Fruit fly (Drosophila melanogaster) whole organism, embryonic: ENCODE data around the gene fred.
A peak's percentile ranks its signal among the peaks of the same experiment; 100 is the strongest.

Experiments
- Abd-B ChIP-seq: fragments of 200-800 bp; sonication (Bioruptor generic); optimal IDR thresholded peaks from 2 replicates; lab custom pipeline; 2018; ENCODE audit warnings: missing biosample characterization, mild to moderate bottlenecking, missing genetic modification characterization, moderate library complexity
- Aef1 ChIP-seq: fragments of 200-800 bp; sonication (Bioruptor generic); IDR thresholded peaks from 3 replicates; pipeline ENCODE4 v1.3.6; 2022; ENCODE audit warnings: missing biosample characterization, missing genetic modification characterization
- Atf6 ChIP-seq: fragments of 200-800 bp; sonication (Bioruptor generic); IDR thresholded peaks from 2 replicates; pipeline ENCODE4 v1.3.6; 2022; ENCODE audit warnings: missing biosample characterization, missing genetic modification characterization
- B-H2 ChIP-seq: fragments of 200-800 bp; sonication (Bioruptor generic); optimal IDR thresholded peaks from 2 replicates; lab custom pipeline; 2018; ENCODE audit warnings: missing biosample characterization, mild to moderate bottlenecking, missing genetic modification characterization
- CG10209 ChIP-seq: fragments of 200-800 bp; sonication (Bioruptor generic); optimal IDR thresholded peaks from 3 replicates; lab custom pipeline; 2017; ENCODE audit warnings: missing biosample characterization, mild to moderate bottlenecking, missing genetic modification characterization, missing genetic modification reagents
- CG10565 ChIP-seq: fragments of 200-800 bp; sonication (Bioruptor generic); optimal IDR thresholded peaks from 3 replicates; lab custom pipeline; 2016; ENCODE audit warnings: missing biosample characterization, mild to moderate bottlenecking, missing genetic modification characterization
- CG10654 ChIP-seq: fragments of 200-800 bp; sonication (Bioruptor generic); optimal IDR thresholded peaks from 2 replicates; lab custom pipeline; 2016; ENCODE audit warnings: missing biosample characterization, missing genetic modification characterization
- CG11456 ChIP-seq: fragments of 200-800 bp; sonication (Bioruptor generic); IDR thresholded peaks from 3 replicates; pipeline ENCODE4 v1.3.6; 2022; ENCODE audit warnings: missing biosample characterization, missing genetic modification characterization
- CG13123 ChIP-seq: fragments of 200-800 bp; sonication (Bioruptor generic); optimal IDR thresholded peaks from 2 replicates; lab custom pipeline; 2016; ENCODE audit warnings: missing biosample characterization, missing genetic modification characterization
- CG13287 ChIP-seq: fragments of 200-800 bp; sonication (Bioruptor generic); IDR thresholded peaks from 2 replicates; pipeline ENCODE4 v1.3.6; 2022; ENCODE audit warnings: missing biosample characterization, missing genetic modification characterization; ENCODE audit not compliant: partially characterized antibody
- CG13624 ChIP-seq: fragments of 200-800 bp; sonication (Bioruptor generic); optimal IDR thresholded peaks from 2 replicates; lab custom pipeline; 2016; ENCODE audit warnings: missing biosample characterization, missing genetic modification characterization
- CG15601 ChIP-seq: fragments of 200-800 bp; sonication (Bioruptor generic); optimal IDR thresholded peaks from 3 replicates; lab custom pipeline; 2019; ENCODE audit warnings: missing biosample characterization, mild to moderate bottlenecking, missing genetic modification characterization, moderate library complexity
- CG17802 ChIP-seq: fragments of 200-800 bp; sonication (Bioruptor generic); optimal IDR thresholded peaks from 2 replicates; lab custom pipeline; 2018; ENCODE audit warnings: missing biosample characterization, mild to moderate bottlenecking, missing genetic modification characterization, moderate library complexity
- CG5245 ChIP-seq: fragments of 200-800 bp; sonication (Bioruptor generic); optimal IDR thresholded peaks from 3 replicates; lab custom pipeline; 2016; ENCODE audit warnings: missing biosample characterization, missing genetic modification characterization
- CG7928 ChIP-seq: fragments of 200-800 bp; sonication (Bioruptor generic); optimal IDR thresholded peaks from 2 replicates; lab custom pipeline; 2017; ENCODE audit warnings: missing biosample characterization, mild to moderate bottlenecking, missing genetic modification characterization
- CG7963 ChIP-seq: fragments of 200-800 bp; sonication (Bioruptor generic); IDR thresholded peaks from 3 replicates; pipeline ENCODE4 v1.3.6; 2022; ENCODE audit warnings: missing biosample characterization, missing genetic modification characterization; ENCODE audit not compliant: partially characterized antibody
- CG8944 ChIP-seq: fragments of 200-800 bp; sonication (Bioruptor generic); optimal IDR thresholded peaks from 3 replicates; lab custom pipeline; 2016; ENCODE audit warnings: missing biosample characterization, missing genetic modification characterization
- Chrac-16 ChIP-seq: fragments of 200-800 bp; sonication (Bioruptor generic); optimal IDR thresholded peaks from 3 replicates; lab custom pipeline; 2016; ENCODE audit warnings: missing biosample characterization, missing genetic modification characterization
- Dp ChIP-seq: fragments of 200-800 bp; sonication (Bioruptor generic); optimal IDR thresholded peaks from 2 replicates; lab custom pipeline; 2018; ENCODE audit warnings: missing biosample characterization, mild to moderate bottlenecking, missing genetic modification characterization, moderate library complexity
- E2f2 ChIP-seq: fragments of 200-800 bp; sonication (Bioruptor generic); IDR thresholded peaks from 2 replicates; pipeline ENCODE4 v1.3.6; 2022; ENCODE audit warnings: missing biosample characterization, missing genetic modification characterization
- HHEX ChIP-seq: fragments of 200-800 bp; sonication (Bioruptor generic); optimal IDR thresholded peaks from 3 replicates; lab custom pipeline; 2017; ENCODE audit warnings: missing biosample characterization, mild to moderate bottlenecking, missing genetic modification characterization, missing genetic modification reagents
- Hand ChIP-seq: fragments of 200-800 bp; sonication (Bioruptor generic); optimal IDR thresholded peaks from 2 replicates; lab custom pipeline; 2017; ENCODE audit warnings: mild to moderate bottlenecking, missing biosample characterization, missing genetic modification reagents, missing genetic modification characterization
- NFAT ChIP-seq: fragments of 200-800 bp; sonication (Bioruptor generic); IDR thresholded peaks from 2 replicates; pipeline ENCODE4 v1.3.6; 2022; ENCODE audit warnings: missing biosample characterization, missing genetic modification characterization
- Oli ChIP-seq: fragments of 200-800 bp; sonication (Bioruptor generic); optimal IDR thresholded peaks from 2 replicates; lab custom pipeline; 2018; ENCODE audit warnings: missing biosample characterization, mild to moderate bottlenecking, missing genetic modification characterization, moderate library complexity
- Sox100B ChIP-seq: fragments of 200-800 bp; sonication (Bioruptor generic); optimal IDR thresholded peaks from 3 replicates; lab custom pipeline; 2018; ENCODE audit warnings: missing biosample characterization, mild to moderate bottlenecking, missing genetic modification characterization
- Tbp ChIP-seq: fragments of >200 bp; optimal IDR thresholded peaks from 2 replicates; lab custom pipeline; 2018; ENCODE audit warnings: missing biosample characterization, missing genetic modification characterization
- Trl ChIP-seq, 3 experiments: fragments of >200 bp in 2 of 3; fragments of 200-800 bp in 1 of 3; sonication (Bioruptor generic) in 1 of 3; optimal IDR thresholded peaks; 2 replicates in 1 of 3; 3 replicates in 2 of 3; lab custom pipeline; 2016 to 2017; ENCODE audit warnings: missing biosample characterization in 1 of 3, missing genetic modification characterization in 1 of 3
- bbx ChIP-seq: fragments of 200-800 bp; sonication (Bioruptor generic); IDR thresholded peaks from 2 replicates; pipeline ENCODE4 v1.3.6; 2022; ENCODE audit warnings: missing biosample characterization, missing genetic modification characterization; ENCODE audit not compliant: partially characterized antibody
- cad ChIP-seq: fragments of >200 bp; optimal IDR thresholded peaks from 2 replicates; lab custom pipeline; 2017; ENCODE audit warnings: missing biosample characterization, missing genetic modification characterization
- crol ChIP-seq: fragments of 200-800 bp; sonication (Bioruptor generic); IDR thresholded peaks from 2 replicates; pipeline ENCODE4 v1.3.6; 2022; ENCODE audit warnings: missing biosample characterization, missing genetic modification characterization
- dan ChIP-seq: fragments of 200-800 bp; sonication (Bioruptor generic); IDR thresholded peaks from 2 replicates; pipeline ENCODE4 v1.3.6; 2022; ENCODE audit warnings: missing biosample characterization, missing genetic modification characterization
- ems ChIP-seq: fragments of 200-800 bp; sonication (Bioruptor generic); optimal IDR thresholded peaks from 3 replicates; lab custom pipeline; 2016; ENCODE audit warnings: missing biosample characterization, missing genetic modification characterization
- gce ChIP-seq: fragments of 200-800 bp; sonication (Bioruptor generic); IDR thresholded peaks from 3 replicates; pipeline ENCODE4 v1.3.6; 2022; ENCODE audit warnings: missing biosample characterization, missing genetic modification characterization
- gcm ChIP-seq: fragments of 200-800 bp; sonication (Bioruptor generic); optimal IDR thresholded peaks from 2 replicates; lab custom pipeline; 2019; ENCODE audit warnings: missing biosample characterization, mild to moderate bottlenecking, missing genetic modification characterization, moderate library complexity
- gro ChIP-seq: fragments of 200-800 bp; sonication (Bioruptor generic); optimal IDR thresholded peaks from 2 replicates; lab custom pipeline; 2016; ENCODE audit warnings: missing biosample characterization, missing genetic modification characterization
- gsb ChIP-seq: fragments of 200-800 bp; sonication (Bioruptor generic); IDR thresholded peaks from 2 replicates; pipeline ENCODE4 v1.3.6; 2022; ENCODE audit warnings: missing biosample characterization, missing genetic modification characterization
- gt ChIP-seq: fragments of 200-800 bp; sonication (Bioruptor generic); IDR thresholded peaks from 2 replicates; pipeline ENCODE4 v1.3.6; 2022; ENCODE audit warnings: missing biosample characterization, missing genetic modification characterization
- hbn ChIP-seq: fragments of 200-800 bp; sonication (Bioruptor generic); IDR thresholded peaks from 2 replicates; pipeline ENCODE4 v1.3.6; 2022; ENCODE audit warnings: missing biosample characterization, missing genetic modification characterization; ENCODE audit not compliant: partially characterized antibody
- jumu ChIP-seq: fragments of 200-800 bp; sonication (Bioruptor generic); optimal IDR thresholded peaks from 3 replicates; lab custom pipeline; 2016; ENCODE audit warnings: missing biosample characterization, missing genetic modification characterization
- pnt ChIP-seq: fragments of 200-800 bp; sonication (Bioruptor generic); optimal IDR thresholded peaks from 3 replicates; lab custom pipeline; 2016; ENCODE audit warnings: missing biosample characterization, missing genetic modification characterization
- prd ChIP-seq, 3 experiments: fragments of >200 bp in 2 of 3; fragments of 200-800 bp in 1 of 3; sonication (Bioruptor generic) in 1 of 3; optimal IDR thresholded peaks in 2 of 3; IDR thresholded peaks in 1 of 3; 2 replicates in 2 of 3; 3 replicates in 1 of 3; pipeline versions ENCODE4 v1.3.6 to Lab custom; 2017 to 2022; ENCODE audit warnings: missing biosample characterization in 1 of 3, missing genetic modification characterization in 1 of 3
- schlank ChIP-seq: fragments of 200-800 bp; sonication (Bioruptor generic); optimal IDR thresholded peaks from 2 replicates; lab custom pipeline; 2018; ENCODE audit warnings: missing biosample characterization, mild to moderate bottlenecking, missing genetic modification characterization
- sisA ChIP-seq: fragments of 200-800 bp; sonication (Bioruptor generic); IDR thresholded peaks from 2 replicates; pipeline ENCODE4 v1.3.6; 2022; ENCODE audit warnings: missing biosample characterization, missing genetic modification characterization
- slou ChIP-seq: fragments of 200-800 bp; sonication (Bioruptor generic); optimal IDR thresholded peaks from 3 replicates; lab custom pipeline; 2016; ENCODE audit warnings: missing biosample characterization, missing genetic modification characterization
- ssp ChIP-seq: fragments of 200-800 bp; sonication (Bioruptor generic); IDR thresholded peaks from 2 replicates; pipeline ENCODE4 v1.3.6; 2022; ENCODE audit warnings: missing biosample characterization, missing genetic modification characterization
- twi ChIP-seq: fragments of 200-800 bp; optimal IDR thresholded peaks from 2 replicates; lab custom pipeline; 2019; ENCODE audit warnings: missing biosample characterization, mild to moderate bottlenecking, missing genetic modification characterization, moderate library complexity
- zen ChIP-seq: fragments of 200-800 bp; sonication (Bioruptor generic); optimal IDR thresholded peaks from 3 replicates; lab custom pipeline; 2018; ENCODE audit warnings: missing biosample characterization, mild to moderate bottlenecking, missing genetic modification characterization, moderate library complexity
- zfh2 ChIP-seq: fragments of 200-800 bp; sonication (Bioruptor generic); optimal IDR thresholded peaks from 2 replicates; lab custom pipeline; 2016; ENCODE audit warnings: missing biosample characterization, missing genetic modification characterization

The fred gene

dm6 chr2L:4030236-4030943 lies 38.9 kb upstream of the fred start (continued):
- peak; percentile 61 for TF ChIP-seq CG17802
- no peak for TF ChIP-seq Tbp (GFP tag; lab: Kevin White, UChicago)
- TF ChIP-seq E2f2: peak; percentile 61
- peak; percentile 78 for TF ChIP-seq Abd-B (GFP tag; lab: Kevin White, UChicago)
- no peak for TF ChIP-seq Trl (optimal IDR thresholded peaks at IDR 0.05; lab: Kevin White, UChicago)
- TF ChIP-seq Trl (GFP tag; optimal IDR thresholded peaks at IDR 0.05; lab: Kevin White, UChicago): peak; percentile 80
- TF ChIP-seq CG10209 (GFP tag; lab: Kevin White, UChicago): peak; percentile 81
- TF ChIP-seq CG15601 (tag; lab: Kevin White, UChicago): peak; percentile 86
- TF ChIP-seq Aef1 (GFP tag; lab: Robert Waterston, UW): peak; percentile 73; the same call in 2 of the 3 replicates
- TF ChIP-seq CG5245 (GFP tag; lab: Kevin White, UChicago): peak; percentile 87
- TF ChIP-seq zen (tag; lab: Kevin White, UChicago): peak; percentile 80
- TF ChIP-seq crol (GFP tag; lab: Robert Waterston, UW): peak; percentile 34; the same call in 1 of the 2 replicates
- TF ChIP-seq Atf6: peak; percentile 83
- peak; percentile 88 for TF ChIP-seq CG11456 (GFP tag; lab: Robert Waterston, UW)
- TF ChIP-seq CG13287 (GFP tag; lab: Robert Waterston, UW): peak; percentile 39; the same call in 1 of the 2 replicates
- no peak for TF ChIP-seq cad (GFP tag; lab: Kevin White, UChicago)
- TF ChIP-seq pnt (GFP tag; lab: Kevin White, UChicago): peak; percentile 87
- peak; percentile 84 for TF ChIP-seq Chrac-16 (GFP tag; lab: Kevin White, UChicago)
- TF ChIP-seq bbx (GFP tag; lab: Robert Waterston, UW): peak; percentile 78
- peak; percentile 77 for TF ChIP-seq ssp
- TF ChIP-seq gt: peak; percentile 55; the same call in 1 of the 2 replicates
- TF ChIP-seq Oli (tag; lab: Kevin White, UChicago): peak; percentile 89
- TF ChIP-seq CG8944 (GFP tag; lab: Kevin White, UChicago): peak; percentile 77
- TF ChIP-seq schlank (tag; lab: Kevin White, UChicago): peak; percentile 30
- peak; percentile 77 for TF ChIP-seq jumu (GFP tag; lab: Kevin White, UChicago)
- peak; percentile 41 for TF ChIP-seq slou (GFP tag; lab: Kevin White, UChicago)
- no peak for TF ChIP-seq B-H2 (GFP tag; lab: Kevin White, UChicago)
- TF ChIP-seq CG7963 (GFP tag; lab: Robert Waterston, UW): peak; percentile 94
- peak; percentile 58 for TF ChIP-seq CG10654 (GFP tag; lab: Kevin White, UChicago)
- peak; percentile 78 for TF ChIP-seq Sox100B (GFP tag; lab: Kevin White, UChicago)
- TF ChIP-seq gro (GFP tag; lab: Kevin White, UChicago): peak; percentile 43
- peak; percentile 79 for TF ChIP-seq HHEX (GFP tag; lab: Kevin White, UChicago)
- TF ChIP-seq prd (optimal IDR thresholded peaks at IDR 0.05; lab: Kevin White, UChicago): no peak
- TF ChIP-seq prd (GFP tag; IDR thresholded peaks at IDR 0.05; lab: Robert Waterston, UW): peak; percentile 91
- TF ChIP-seq hbn (GFP tag; lab: Robert Waterston, UW): no peak
- no peak for TF ChIP-seq Hand (GFP tag; lab: Kevin White, UChicago)
- peak; percentile 10 for TF ChIP-seq CG7928 (GFP tag; lab: Kevin White, UChicago)
- peak; percentile 58 for TF ChIP-seq gsb (GFP tag; lab: Robert Waterston, UW)
- TF ChIP-seq gce (GFP tag; lab: Robert Waterston, UW): peak; percentile 91
- peak; percentile 83 for TF ChIP-seq gcm (GFP tag; lab: Kevin White, UChicago)
- TF ChIP-seq Dp (GFP tag; lab: Kevin White, UChicago): no peak
- TF ChIP-seq dan (GFP tag; lab: Robert Waterston, UW): no peak
- TF ChIP-seq CG10565: peak; percentile 44
- no peak; the same call in 1 of the 2 replicates for TF ChIP-seq NFAT (GFP tag; lab: Robert Waterston, UW)
- no peak; the same call in 1 of the 2 replicates for TF ChIP-seq sisA
- peak; percentile 60 for TF ChIP-seq ems (GFP tag; lab: Kevin White, UChicago)
- TF ChIP-seq CG13123 (GFP tag; lab: Kevin White, UChicago): peak; percentile 70
- TF ChIP-seq zfh2 (GFP tag; lab: Kevin White, UChicago): peak; percentile 19
- peak; percentile 67 for TF ChIP-seq CG13624 (GFP tag; lab: Kevin White, UChicago)
- peak; percentile 75 for TF ChIP-seq twi (tag; lab: Kevin White, UChicago)
